Fruit fly (Drosophila melanogaster) whole organism: Measurements from ENCODE around the gene Sec24CD.
A peak's percentile ranks its signal among the peaks of the same experiment; 100 is the strongest.

ENCODE experiments used
- CG8478 ChIP-seq: fragments of >200 bp; optimal IDR thresholded peaks from 2 replicates; lab custom pipeline; 2018; ENCODE audit warnings: inconsistent platforms
- Dll ChIP-seq: fragments of >200 bp; optimal IDR thresholded peaks from 2 replicates; lab custom pipeline; 2017
- EcR ChIP-seq, 2 experiments: fragments of >200 bp; optimal IDR thresholded peaks; 2 replicates each; lab custom pipeline; 2017; ENCODE audit warnings: missing biosample characterization in 2 of 2, missing genetic modification characterization in 2 of 2, missing genetic modification reagents in 2 of 2
- pan ChIP-seq: fragments of >200 bp; optimal IDR thresholded peaks from 2 replicates; lab custom pipeline; 2017
- psq ChIP-seq: fragments of >200 bp; optimal IDR thresholded peaks from 2 replicates; lab custom pipeline; 2017
- usp ChIP-seq: fragments of >200 bp; optimal IDR thresholded peaks from 2 replicates; lab custom pipeline; 2017; ENCODE audit warnings: missing biosample characterization, missing genetic modification characterization, mixed read lengths

Gene Sec24CD

DNA sequence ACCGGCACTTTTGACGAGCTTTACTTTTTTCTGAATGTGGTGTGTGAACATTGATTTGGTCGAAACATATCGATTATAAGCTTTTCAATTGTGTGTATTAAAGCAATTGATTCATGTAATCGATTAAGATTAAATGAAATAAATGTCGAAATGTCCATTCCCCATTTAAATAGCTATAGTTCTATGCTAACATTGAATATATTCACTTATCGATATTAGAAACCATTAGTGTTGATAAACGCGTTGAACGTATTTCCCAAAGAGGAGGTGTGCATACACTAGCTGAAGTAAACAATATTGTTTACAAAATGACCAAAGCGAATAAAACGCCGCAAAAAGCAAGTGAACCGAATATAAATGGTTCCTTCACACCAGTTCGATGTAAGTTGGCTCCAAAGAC lies 22.6 kb downstream of the Sec24CD start, which contains the start of the genes Uch and CG34174:
TSS of gene Uch (minus strand) at position 208 of the 400 bp plus-strand sequence.
TSS of gene CG34174 (plus strand) at position 263 of the 400 bp plus-strand sequence.
- no peak for TF ChIP-seq CG8478 (lab: Kevin White, UChicago)
- no peak for TF ChIP-seq Dll (lab: Kevin White, UChicago)
- no peak for TF ChIP-seq usp (GFP tag; lab: Kevin White, UChicago)
- no peak for TF ChIP-seq pan (lab: Kevin White, UChicago)
- TF ChIP-seq EcR (GFP tag; optimal IDR thresholded peaks at IDR 0.05; lab: Kevin White, UChicago) = no peak
- TF ChIP-seq psq = no peak

- TF ChIP-seq usp (GFP tag; lab: Kevin White, UChicago) (no peak), CG8478 (lab: Kevin White, UChicago) (no peak), pan (lab: Kevin White, UChicago) (no peak), psq (no peak), EcR (GFP tag; optimal IDR thresholded peaks at IDR 0.05; lab: Kevin White, UChicago) (no peak)
Measured at dm6 chr2L:2212478-2212877, 24.2 kb downstream of the Sec24CD start, which contains the start of gene CG15385. Gene CG15385, minus strand, starts transcription at chr2L:2212571.

- no peak for TF ChIP-seq Dll (lab: Kevin White, UChicago)
- no peak for TF ChIP-seq psq
- no peak for TF ChIP-seq EcR (GFP tag; optimal IDR thresholded peaks at IDR 0.05; lab: Kevin White, UChicago)
- no peak for TF ChIP-seq pan (lab: Kevin White, UChicago)
- no peak for TF ChIP-seq usp (GFP tag; lab: Kevin White, UChicago)
- no peak for TF ChIP-seq CG8478 (lab: Kevin White, UChicago)
Measured at dm6 chr2L:2209002-2209401, 27.6 kb downstream of the Sec24CD start, which contains the start of gene CG33124. Gene CG33124, minus strand, starts transcription at chr2L:2209102.

- TF ChIP-seq pan (lab: Kevin White, UChicago) (no peak), psq (no peak), CG8478 (lab: Kevin White, UChicago) (no peak), Dll (lab: Kevin White, UChicago) (no peak), usp (GFP tag; lab: Kevin White, UChicago) (no peak), EcR (GFP tag; optimal IDR thresholded peaks at IDR 0.05; lab: Kevin White, UChicago) (no peak)
Measured at dm6 chr2L:2206066-2206465, 30.6 kb downstream of the Sec24CD start, which contains the start of gene CG31668. Gene CG31668, minus strand, starts transcription at chr2L:2206166.

dm6 chr2L:2202853-2203717 lies 33.6 kb downstream of the Sec24CD start:
- TF ChIP-seq pan (lab: Kevin White, UChicago) = no peak
- TF ChIP-seq EcR (GFP tag; optimal IDR thresholded peaks at IDR 0.05; lab: Kevin White, UChicago) = peak; percentile 98 to 99

DNA sequence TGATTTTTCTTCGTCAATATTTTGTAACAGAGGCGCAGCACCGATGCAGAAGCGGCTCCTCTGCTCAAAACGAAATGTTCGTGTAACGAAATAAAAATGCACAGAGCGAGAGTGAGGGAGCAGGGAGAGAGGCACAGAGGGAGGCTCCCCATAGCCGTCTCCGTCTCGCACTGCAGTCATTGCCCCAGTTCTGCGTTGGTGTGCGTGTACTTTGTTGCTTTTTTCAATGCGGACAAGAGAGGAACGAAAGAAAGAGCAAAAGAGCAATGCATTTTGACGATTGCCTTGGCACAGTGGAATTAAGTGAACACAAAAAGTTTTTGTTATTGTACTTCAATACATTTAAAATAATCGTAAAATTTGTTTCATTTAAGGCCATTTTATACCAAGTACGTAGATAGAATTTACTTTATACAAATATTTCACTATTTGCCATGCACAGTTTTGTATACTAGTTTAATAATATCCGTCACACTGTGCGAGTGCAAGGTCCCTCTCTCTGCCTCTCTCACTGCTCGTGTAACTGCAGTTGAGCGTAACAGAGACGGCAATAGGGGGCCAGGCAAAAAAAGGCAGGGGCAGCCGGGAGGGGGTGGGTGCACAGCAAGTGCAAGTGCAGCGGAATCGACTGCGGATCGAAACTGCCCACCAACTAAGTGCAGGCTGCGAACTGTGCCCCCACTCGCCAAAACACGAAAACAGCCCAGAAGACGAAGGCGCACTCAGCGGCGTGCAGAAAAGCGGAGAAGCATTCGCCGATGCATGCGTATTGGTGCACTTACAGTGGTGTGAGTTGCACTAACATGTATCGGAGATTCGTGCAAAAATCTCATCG lies 34.4 kb downstream of the Sec24CD start:
- peak; percentile 29 for TF ChIP-seq Dll (lab: Kevin White, UChicago)
- TF ChIP-seq psq = no peak
- TF ChIP-seq usp (GFP tag; lab: Kevin White, UChicago) = no peak
- TF ChIP-seq EcR (GFP tag; optimal IDR thresholded peaks at IDR 0.05; lab: Kevin White, UChicago) = peak; percentile 98
- no peak for TF ChIP-seq pan (lab: Kevin White, UChicago)
- TF ChIP-seq CG8478 (lab: Kevin White, UChicago) = no peak

DNA sequence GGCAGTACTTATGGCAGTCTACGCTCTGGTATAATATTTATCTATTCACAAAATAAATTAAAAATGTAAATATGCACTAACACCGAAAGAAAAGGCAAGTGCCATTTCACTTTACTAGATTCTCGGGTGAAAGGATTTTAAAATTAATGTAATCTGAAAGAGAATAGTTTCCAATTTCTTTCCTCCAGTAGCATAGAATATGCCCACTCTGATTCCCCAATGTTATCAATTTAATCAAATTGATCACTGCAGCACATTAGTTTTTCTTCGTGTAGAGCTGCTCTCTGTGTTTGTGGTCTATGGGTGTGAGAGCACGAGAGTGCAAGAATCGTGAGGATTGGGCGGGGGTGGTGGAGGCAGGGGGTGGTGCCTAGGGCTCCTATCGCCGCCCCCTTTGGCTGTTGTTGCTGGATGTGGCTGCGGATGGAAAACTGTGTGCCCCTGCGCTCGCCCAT lies 35.5 kb downstream of the Sec24CD start:
- no peak for TF ChIP-seq psq
- peak in 1 of 2 experiments; percentile 82 for TF ChIP-seq EcR (GFP tag; optimal IDR thresholded peaks at IDR 0.05; lab: Kevin White, UChicago)
- TF ChIP-seq CG8478 (lab: Kevin White, UChicago) = no peak
- no peak for TF ChIP-seq usp (GFP tag; lab: Kevin White, UChicago)

- peak; percentile 100 for TF ChIP-seq EcR (GFP tag; optimal IDR thresholded peaks at IDR 0.05; lab: Kevin White, UChicago)
- no peak for TF ChIP-seq Dll (lab: Kevin White, UChicago)
Measured at dm6 chr2L:2200136-2201036, 36.3 kb downstream of the Sec24CD start.

DNA sequence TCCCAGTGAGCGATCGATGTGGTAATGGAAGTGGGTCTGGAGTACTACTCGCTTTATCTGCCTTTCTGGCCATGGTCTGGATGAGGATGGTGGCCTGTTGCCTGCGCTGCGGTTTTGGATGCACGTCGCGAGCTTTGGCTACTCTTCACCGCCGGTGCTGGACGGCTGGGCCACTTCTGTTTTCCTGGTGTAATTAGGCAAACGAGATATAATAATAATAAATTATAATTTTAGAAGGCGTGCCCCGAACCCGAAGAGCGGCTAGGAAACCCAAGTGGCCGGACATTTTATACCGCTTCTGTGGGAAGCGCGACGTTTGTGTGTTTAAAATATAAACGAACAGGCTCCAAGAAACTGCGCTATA lies 37.2 kb downstream of the Sec24CD start:
- TF ChIP-seq CG8478 (lab: Kevin White, UChicago) (no peak), pan (lab: Kevin White, UChicago) (no peak), Dll (lab: Kevin White, UChicago) (no peak), EcR (GFP tag; optimal IDR thresholded peaks at IDR 0.05; lab: Kevin White, UChicago) (no peak), usp (GFP tag; lab: Kevin White, UChicago) (no peak), psq (no peak)

DNA sequence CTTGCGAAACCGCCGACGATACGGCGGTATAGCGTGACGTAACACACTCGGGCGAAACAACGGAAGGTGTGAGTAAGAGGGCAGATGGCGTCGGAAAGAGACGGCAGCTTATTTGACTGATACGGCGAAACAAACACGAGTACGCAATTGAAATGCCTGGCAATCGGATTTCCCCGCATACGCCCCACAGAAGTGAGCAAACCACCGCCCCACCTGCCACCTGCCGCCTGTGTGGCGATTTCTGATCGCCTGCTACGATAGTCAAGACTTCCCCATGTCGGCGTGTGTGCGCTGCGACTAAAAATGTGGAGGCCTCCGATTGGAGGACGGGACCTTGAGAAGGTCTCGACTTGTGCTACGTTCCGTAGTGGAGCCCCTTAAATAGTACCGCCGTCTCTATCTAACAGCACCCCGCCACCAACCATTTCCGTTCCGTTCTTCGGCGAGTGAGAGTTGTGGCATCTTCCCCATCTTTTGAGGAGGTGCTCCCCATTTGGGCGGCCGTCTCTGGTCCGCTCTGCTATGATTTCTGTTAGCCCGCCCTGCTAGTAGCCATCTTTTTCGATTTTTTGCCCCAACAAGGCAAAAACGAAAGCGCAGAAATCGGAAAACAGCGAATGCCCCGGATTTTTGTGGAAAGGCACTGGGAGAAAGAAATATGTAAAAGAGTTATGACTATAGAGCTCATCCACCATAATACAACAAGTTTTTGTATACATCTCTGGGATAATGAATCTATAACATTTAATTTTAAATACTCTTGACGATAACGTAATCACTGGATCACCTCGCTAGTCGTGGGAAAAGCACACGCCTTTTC lies 37.8 kb downstream of the Sec24CD start:
- TF ChIP-seq Dll (lab: Kevin White, UChicago) (no peak), CG8478 (lab: Kevin White, UChicago) (peak; percentile 21), usp (GFP tag; lab: Kevin White, UChicago) (no peak), pan (lab: Kevin White, UChicago) (no peak), EcR (GFP tag; optimal IDR thresholded peaks at IDR 0.05; lab: Kevin White, UChicago) (peak; percentile 65 to 90), psq (no peak)
